Fruit fly (Drosophila melanogaster): ENCODE measurements around the gene bigmax.

The bigmax gene

DNA sequence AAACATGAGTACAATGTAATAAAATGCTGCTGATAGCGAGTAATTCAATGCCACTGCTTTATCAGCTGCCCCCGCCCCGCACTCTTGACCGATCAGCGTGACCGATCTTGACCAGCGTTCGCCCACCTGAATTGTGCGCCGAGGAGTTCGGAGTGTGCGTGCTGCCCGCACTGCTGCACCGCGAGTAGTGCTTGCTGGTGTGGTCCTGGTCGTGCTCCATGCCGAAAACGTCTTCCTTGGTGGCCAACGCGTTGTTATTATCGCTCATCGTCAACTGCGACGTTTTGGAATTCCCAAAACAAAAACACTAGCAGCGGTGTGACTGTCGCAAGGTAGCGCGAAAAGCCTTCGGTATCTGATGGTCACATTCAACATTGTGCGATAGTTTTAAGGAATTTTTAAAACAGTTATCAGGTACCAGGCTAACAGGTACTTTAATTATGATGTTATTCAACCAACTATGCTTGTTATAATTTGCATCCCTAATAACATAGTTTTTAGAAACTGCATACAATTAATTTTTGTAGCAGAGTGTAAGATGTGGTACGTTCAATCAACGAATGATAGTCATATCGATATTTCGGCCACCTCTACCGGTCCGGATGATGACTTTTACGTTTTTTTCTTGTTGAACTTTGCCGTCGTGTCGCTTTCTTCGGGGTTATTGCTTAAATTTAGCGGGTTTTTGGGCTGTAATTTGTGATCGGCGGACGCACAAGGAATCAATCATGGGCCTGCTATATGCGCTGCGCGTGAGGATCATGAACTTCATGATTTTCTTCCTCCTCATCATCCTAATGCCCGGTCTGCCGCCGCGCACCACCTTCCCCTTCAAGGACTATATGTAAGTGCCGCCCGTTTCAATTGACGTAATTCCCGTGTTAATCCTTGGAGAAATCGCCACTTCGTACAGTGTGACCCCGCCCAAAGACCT is at the start of gene bigmax, which contains the start of gene Hmu (continued):
- TF ChIP-seq CG15073 (GFP tag; optimal IDR thresholded peaks at IDR 0.05) (no peak), hth (optimal IDR thresholded peaks at IDR 0.05) (no peak), Opbp (GFP tag; IDR thresholded peaks at IDR 0.05; ENCODE audit: partially characterized antibody) (peak; percentile 86), CG33213 (GFP tag; optimal IDR thresholded peaks at IDR 0.05) (peak; percentile 86), Hr3 (GFP tag; optimal IDR thresholded peaks at IDR 0.05) (peak; percentile 84), CG14014 (GFP tag; IDR thresholded peaks at IDR 0.05) (peak; percentile 77), tgo (GFP tag; IDR thresholded peaks at IDR 0.05) (peak; percentile 75), MBD-R2 (GFP tag; IDR thresholded peaks at IDR 0.05) (peak; percentile 88; the same call in 1 of the 2 replicates), CG32532 (GFP tag; IDR thresholded peaks at IDR 0.05) (peak; percentile 91), sna (GFP tag; IDR thresholded peaks at IDR 0.05; ENCODE audit: partially characterized antibody) (peak; percentile 97), eve (GFP tag; optimal IDR thresholded peaks at IDR 0.05) (no peak), gcm (GFP tag; optimal IDR thresholded peaks at IDR 0.05) (peak; percentile 62), cas (GFP tag; IDR thresholded peaks at IDR 0.05) (peak; percentile 71), crp (GFP tag; optimal IDR thresholded peaks at IDR 0.05) (peak in 1 of 2 experiments; percentile 60), CG15479 (GFP tag; optimal IDR thresholded peaks at IDR 0.05) (no peak), CG7357 (GFP tag; IDR thresholded peaks at IDR 0.05) (peak; percentile 69; the same call in 2 of the 3 replicates), sob (GFP tag; IDR thresholded peaks at IDR 0.05) (peak; percentile 87), TFAM (GFP tag; optimal IDR thresholded peaks at IDR 0.05) (no peak), Xrp1 (GFP tag; IDR thresholded peaks at IDR 0.05) (peak; percentile 87), slbo (GFP tag; IDR thresholded peaks at IDR 0.05) (peak; percentile 92), CG8359 (GFP tag; optimal IDR thresholded peaks at IDR 0.05; ENCODE audit: borderline replicate concordance) (no peak), CG4328 (GFP tag; optimal IDR thresholded peaks at IDR 0.05) (peak; percentile 1), CG2889 (GFP tag; IDR thresholded peaks at IDR 0.05) (peak; percentile 85), zen (tag; optimal IDR thresholded peaks at IDR 0.05) (peak; percentile 66), bab2 (GFP tag; optimal IDR thresholded peaks at IDR 0.05) (peak; percentile 92), CG6854 (GFP tag; optimal IDR thresholded peaks at IDR 0.05) (peak; percentile 59), CoRest (tag; optimal IDR thresholded peaks at IDR 0.05) (peak; percentile 85), scrt (GFP tag; optimal IDR thresholded peaks at IDR 0.05) (peak; percentile 72), CG13287 (GFP tag; IDR thresholded peaks at IDR 0.05; ENCODE audit: partially characterized antibody) (peak; percentile 98), CG4617 (GFP tag; optimal IDR thresholded peaks at IDR 0.05; ENCODE audit: borderline replicate concordance) (peak; percentile 85), pb (GFP tag; optimal IDR thresholded peaks at IDR 0.05) (peak; percentile 63), H15 (GFP tag; IDR thresholded peaks at IDR 0.05) (peak; percentile 75), CG3838 (GFP tag; optimal IDR thresholded peaks at IDR 0.05) (peak; percentile 69), CG7839 (tag; optimal IDR thresholded peaks at IDR 0.05) (peak; percentile 84), fd96Cb (tag; optimal IDR thresholded peaks at IDR 0.05) (peak; percentile 78), esg (GFP tag; conservative IDR thresholded peaks at IDR 0.05) (peak; percentile 61), kni (GFP tag; optimal IDR thresholded peaks at IDR 0.05) (peak; percentile 29), CG17359 (tag; optimal IDR thresholded peaks at IDR 0.05) (peak; percentile 81), CG17186 (GFP tag; optimal IDR thresholded peaks at IDR 0.05) (peak; percentile 64), pita (GFP tag; optimal IDR thresholded peaks at IDR 0.05) (no peak), CG30020 (tag; optimal IDR thresholded peaks at IDR 0.05) (peak; percentile 70), CG18011 (GFP tag; optimal IDR thresholded peaks at IDR 0.05) (peak; percentile 54), CG3726 (GFP tag; IDR thresholded peaks at IDR 0.05) (peak; percentile 65; the same call in 2 of the 3 replicates), Dref (GFP tag; IDR thresholded peaks at IDR 0.05) (peak; percentile 67), CrebB (tag; optimal IDR thresholded peaks at IDR 0.05) (peak; percentile 69), jing (GFP tag; optimal IDR thresholded peaks at IDR 0.05) (peak; percentile 7), tio (GFP tag; optimal IDR thresholded peaks at IDR 0.05) (no peak), CG11093 (GFP tag; IDR thresholded peaks at IDR 0.05) (peak; percentile 67; the same call in 1 of the 3 replicates)

All from whole organism, embryonic.